Worm (Caenorhabditis elegans) whole organism, L4/young adult: ENCODE results near the gene ZC204.13.

Experiments used
- W03F9.2 ChIP-seq: fragments of 150-350 bp; optimal IDR thresholded peaks from 2 replicates; lab custom pipeline; 2014; ENCODE audit warnings: missing biosample characterization, missing genetic modification characterization
- dao-5 ChIP-seq: sonication (generic microtip); optimal IDR thresholded peaks from 2 replicates; lab custom pipeline; 2016; ENCODE audit warnings: missing genotype, missing genetic modification characterization, moderate library complexity, missing compliant biosample characterization
- him-1 ChIP-seq: sonication (generic microtip); optimal IDR thresholded peaks from 2 replicates; lab custom pipeline; 2016; ENCODE audit warnings: missing genotype, missing genetic modification reagents, missing genetic modification characterization, missing compliant biosample characterization

ce11 chrII:1621180-1621579 is 39.6 kb downstream of the ZC204.13 start, which contains the start of gene fbxa-158:
- TF ChIP-seq W03F9.2 = no peak
- TF ChIP-seq him-1 (tag; lab: Kevin White, UChicago) = no peak
- TF ChIP-seq dao-5 (tag; lab: Kevin White, UChicago) = no peak
